Worm (Caenorhabditis elegans) whole organism, young adult: ENCODE data around the gene mel-28.

ENCODE experiments used
- B0035.1 ChIP-seq: sonication (generic microtip); optimal IDR thresholded peaks from 2 replicates; lab custom pipeline; 2016; ENCODE audit warnings: missing genetic modification characterization, mild to moderate bottlenecking, missing compliant biosample characterization, missing genotype, missing genetic modification reagents
- D2030.7 ChIP-seq: fragments of 200-800 bp; sonication (Bioruptor generic); IDR thresholded peaks from 2 replicates; pipeline ENCODE4 v1.3.6; 2022; ENCODE audit warnings: missing genetic modification reagents, missing genetic modification characterization, missing compliant biosample characterization
- F37B4.10 ChIP-seq: fragments of 200-800 bp; sonication (Bioruptor generic); IDR thresholded peaks from 2 replicates; pipeline ENCODE4 v1.3.6; 2022; ENCODE audit warnings: missing genetic modification characterization, missing compliant biosample characterization
- K12H6.12 ChIP-seq: fragments of 200-800 bp; sonication (Bioruptor generic); optimal IDR thresholded peaks from 2 replicates; lab custom pipeline; 2018; ENCODE audit warnings: mild to moderate bottlenecking, missing genetic modification characterization, missing compliant biosample characterization
- Y53F4B.3 ChIP-seq: fragments of 200-800 bp; sonication (Bioruptor generic); IDR thresholded peaks from 2 replicates; pipeline ENCODE4 v1.3.6; 2022; ENCODE audit warnings: missing genetic modification reagents, missing genetic modification characterization, missing compliant biosample characterization
- Y95B8A.8 ChIP-seq: fragments of 200-800 bp; sonication (Bioruptor generic); IDR thresholded peaks from 2 replicates; pipeline ENCODE4 v1.3.6; 2022; ENCODE audit warnings: missing genetic modification reagents, missing genetic modification characterization, missing compliant biosample characterization
- akir-1 ChIP-seq: fragments of 200-800 bp; sonication (Bioruptor generic); optimal IDR thresholded peaks from 2 replicates; lab custom pipeline; 2018; ENCODE audit warnings: mild to moderate bottlenecking, missing genetic modification characterization, moderate library complexity, missing compliant biosample characterization
- athp-1 ChIP-seq: sonication (generic microtip); optimal IDR thresholded peaks from 2 replicates; lab custom pipeline; 2017; ENCODE audit warnings: mild to moderate bottlenecking, missing genetic modification characterization, missing compliant biosample characterization
- attf-5 ChIP-seq: fragments of 200-800 bp; sonication (Bioruptor generic); optimal IDR thresholded peaks from 2 replicates; lab custom pipeline; 2018; ENCODE audit warnings: mild to moderate bottlenecking, missing genetic modification characterization, missing compliant biosample characterization
- cebp-1 ChIP-seq, 2 experiments: fragments of 200-800 bp in 1 of 2; sonication (Bioruptor generic) in 1 of 2; sonication (generic microtip) in 1 of 2; IDR thresholded peaks in 1 of 2; optimal IDR thresholded peaks in 1 of 2; 2 replicates each; pipeline versions ENCODE4 v1.3.6 to Lab custom; 2017 to 2022; ENCODE audit warnings: missing compliant biosample characterization in 2 of 2, missing genetic modification characterization in 2 of 2, mild to moderate bottlenecking in 1 of 2, missing genetic modification reagents in 1 of 2, moderate library complexity in 1 of 2
- ceh-58 ChIP-seq: fragments of 200-800 bp; sonication (Bioruptor generic); IDR thresholded peaks from 2 replicates; pipeline ENCODE4 v1.3.6; 2022; ENCODE audit warnings: missing genetic modification characterization, missing compliant biosample characterization
- ceh-91 ChIP-seq: fragments of 200-800 bp; sonication (Bioruptor generic); IDR thresholded peaks from 2 replicates; pipeline ENCODE4 v1.3.6; 2022; ENCODE audit warnings: missing genetic modification reagents, missing genetic modification characterization, missing compliant biosample characterization
- efl-1 ChIP-seq: fragments of 150-350 bp; optimal IDR thresholded peaks from 2 replicates; lab custom pipeline; 2014; ENCODE audit warnings: missing biosample characterization, missing genetic modification reagents, missing genetic modification characterization
- egl-44 ChIP-seq: fragments of 200-800 bp; sonication (Bioruptor generic); IDR thresholded peaks from 2 replicates; pipeline ENCODE4 v1.3.6; 2022; ENCODE audit warnings: missing genetic modification reagents, missing genetic modification characterization, missing compliant biosample characterization
- ekl-4 ChIP-seq: fragments of 200-800 bp; sonication (Bioruptor generic); IDR thresholded peaks from 2 replicates; pipeline ENCODE4 v1.3.6; 2022; ENCODE audit warnings: missing genetic modification reagents, missing genetic modification characterization, missing compliant biosample characterization
- ets-4 ChIP-seq: fragments of 200-800 bp; sonication (Bioruptor generic); optimal IDR thresholded peaks from 2 replicates; lab custom pipeline; 2018; ENCODE audit warnings: mild to moderate bottlenecking, missing genetic modification characterization, missing compliant biosample characterization
- hmg-20 ChIP-seq: fragments of 200-800 bp; sonication (Bioruptor generic); IDR thresholded peaks from 2 replicates; pipeline ENCODE4 v1.3.6; 2022; ENCODE audit warnings: missing genetic modification reagents, missing genetic modification characterization, missing compliant biosample characterization
- hsf-1 ChIP-seq: fragments of 200-800 bp; sonication (Bioruptor generic); IDR thresholded peaks from 2 replicates; pipeline ENCODE4 v1.3.6; 2022; ENCODE audit warnings: missing genetic modification reagents, missing genetic modification characterization, missing compliant biosample characterization
- lag-1 ChIP-seq: fragments of 200-800 bp; sonication (Bioruptor generic); IDR thresholded peaks from 2 replicates; pipeline ENCODE4 v1.3.6; 2022; ENCODE audit warnings: missing genetic modification reagents, missing genetic modification characterization, missing compliant biosample characterization
- let-607 ChIP-seq, 2 experiments: fragments of 200-800 bp in 1 of 2; sonication (Bioruptor generic) in 1 of 2; sonication (generic microtip) in 1 of 2; optimal IDR thresholded peaks; 2 replicates each; lab custom pipeline; 2016 to 2018; ENCODE audit warnings: mild to moderate bottlenecking in 2 of 2, missing compliant biosample characterization in 2 of 2, missing genetic modification characterization in 2 of 2, moderate library complexity in 2 of 2, missing genotype in 1 of 2
- lin-35 ChIP-seq, 3 experiments: fragments of 150-350 bp in 2 of 3; sonication (generic microtip) in 1 of 3; optimal IDR thresholded peaks; 2 replicates each; lab custom pipeline; 2014 to 2018; ENCODE audit warnings: missing biosample characterization in 3 of 3, missing genetic modification characterization in 3 of 3, missing genetic modification reagents in 3 of 3
- lir-1 ChIP-seq: fragments of 200-800 bp; sonication (Bioruptor generic); conservative IDR thresholded peaks from 2 replicates; pipeline ENCODE4 v1.3.6; 2022; ENCODE audit warnings: missing genetic modification reagents, missing genetic modification characterization, missing compliant biosample characterization
- madf-10 ChIP-seq: sonication (generic microtip); optimal IDR thresholded peaks from 2 replicates; lab custom pipeline; 2016; ENCODE audit warnings: mild to moderate bottlenecking, missing genetic modification characterization, missing compliant biosample characterization
- madf-3 ChIP-seq: fragments of 200-800 bp; sonication (Bioruptor generic); IDR thresholded peaks from 2 replicates; pipeline ENCODE4 v1.3.6; 2022; ENCODE audit warnings: missing genetic modification reagents, missing genetic modification characterization, missing compliant biosample characterization
- madf-6 ChIP-seq: fragments of 200-800 bp; sonication (Bioruptor generic); IDR thresholded peaks from 2 replicates; pipeline ENCODE4 v1.3.6; 2022; ENCODE audit warnings: missing genetic modification reagents, missing genetic modification characterization, missing compliant biosample characterization
- pbrm-1 ChIP-seq: fragments of 200-800 bp; sonication (Bioruptor generic); IDR thresholded peaks from 2 replicates; pipeline ENCODE4 v1.3.6; 2022; ENCODE audit warnings: missing genetic modification reagents, missing genetic modification characterization, missing compliant biosample characterization
- rec-8 ChIP-seq, 2 experiments: sonication (generic microtip); optimal IDR thresholded peaks; 2 replicates each; lab custom pipeline; 2016; ENCODE audit warnings: mild to moderate bottlenecking in 2 of 2, missing genetic modification characterization in 2 of 2, missing genetic modification reagents in 2 of 2, missing genotype in 2 of 2, missing biosample characterization in 1 of 2, missing compliant biosample characterization in 1 of 2, moderate library complexity in 1 of 2
- snpc-3.4 ChIP-seq: sonication (generic microtip); optimal IDR thresholded peaks from 2 replicates; lab custom pipeline; 2017; ENCODE audit warnings: missing genetic modification characterization, mild to moderate bottlenecking, missing compliant biosample characterization, antibody characterized with exemption, moderate library complexity, missing genotype, missing genetic modification reagents
- snpc-4 ChIP-seq, 5 experiments: fragments of 150-350 bp in 1 of 5; sonication (generic microtip) in 4 of 5; optimal IDR thresholded peaks; 2 replicates each; lab custom pipeline; 2014 to 2018; ENCODE audit warnings: missing genetic modification characterization in 5 of 5, missing biosample characterization in 3 of 5, antibody characterized with exemption in 2 of 5, mild to moderate bottlenecking in 2 of 5, missing compliant biosample characterization in 2 of 5, missing genotype in 2 of 5, moderate library complexity in 2 of 5, missing genetic modification reagents in 1 of 5
- sptf-2 ChIP-seq: fragments of 200-800 bp; sonication (Bioruptor generic); optimal IDR thresholded peaks from 2 replicates; lab custom pipeline; 2018; ENCODE audit warnings: mild to moderate bottlenecking, missing genetic modification characterization, missing compliant biosample characterization
- tlf-1 ChIP-seq: fragments of 200-800 bp; sonication (Bioruptor generic); optimal IDR thresholded peaks from 2 replicates; lab custom pipeline; 2018; ENCODE audit warnings: mild to moderate bottlenecking, missing genetic modification characterization, missing compliant biosample characterization
- zim-3 ChIP-seq: sonication (generic microtip); optimal IDR thresholded peaks from 2 replicates; lab custom pipeline; 2017; ENCODE audit warnings: mild to moderate bottlenecking, missing genetic modification characterization, moderate library complexity, missing compliant biosample characterization

The mel-28 gene

ce11 chrIII:4806345-4806744, 20.5 kb downstream of the mel-28 start (continued):
- TF ChIP-seq madf-10 (tag; lab: Kevin White, UChicago) (no peak), efl-1 (GFP tag; lab: Kevin White, UChicago) (no peak), ekl-4 (GFP tag; lab: Robert Waterston, UW) (no peak)

- 0 out of 2 replicates have a peak, but pooled peaks have one; percentile 42 for TF ChIP-seq madf-3
- TF ChIP-seq B0035.1 (tag; lab: Kevin White, UChicago): no peak
- peak; percentile 26 for TF ChIP-seq snpc-3.4 (tag; lab: Kevin White, UChicago)
- TF ChIP-seq K12H6.12 (tag; lab: Kevin White, UChicago): no peak
- TF ChIP-seq cebp-1 (GFP tag; IDR thresholded peaks at IDR 0.05; lab: Robert Waterston, UW): no peak
- TF ChIP-seq cebp-1 (tag; optimal IDR thresholded peaks at IDR 0.05; lab: Kevin White, UChicago): no peak
- TF ChIP-seq hsf-1 (GFP tag; lab: Robert Waterston, UW): peak; percentile 18; the same call in 1 of the 2 replicates
- TF ChIP-seq snpc-4 (GFP tag; optimal IDR thresholded peaks at IDR 0.05; lab: Kevin White, UChicago): no peak
- no peak for TF ChIP-seq snpc-4 (tag; optimal IDR thresholded peaks at IDR 0.05; lab: Kevin White, UChicago)
- TF ChIP-seq lir-1 (GFP tag; lab: Robert Waterston, UW): no peak
- TF ChIP-seq ceh-58 (GFP tag; lab: Robert Waterston, UW): no peak
- peak; percentile 28 for TF ChIP-seq attf-5 (GFP tag; lab: Kevin White, UChicago)
- TF ChIP-seq lag-1 (GFP tag; lab: Robert Waterston, UW): no peak
- no peak for TF ChIP-seq D2030.7 (GFP tag; lab: Robert Waterston, UW)
- TF ChIP-seq ekl-4 (GFP tag; lab: Robert Waterston, UW): peak; percentile 31; the same call in 1 of the 2 replicates
- TF ChIP-seq Y95B8A.8 (GFP tag; lab: Robert Waterston, UW): no peak
- no peak for TF ChIP-seq sptf-2 (GFP tag; lab: Kevin White, UChicago)
- peak; percentile 47; the same call in 1 of the 2 replicates for TF ChIP-seq madf-6
- TF ChIP-seq, all 124 proteins: peak for 6
Observed at ce11 chrIII:4808089-4808488, 22.2 kb downstream of the mel-28 start.

DNA sequence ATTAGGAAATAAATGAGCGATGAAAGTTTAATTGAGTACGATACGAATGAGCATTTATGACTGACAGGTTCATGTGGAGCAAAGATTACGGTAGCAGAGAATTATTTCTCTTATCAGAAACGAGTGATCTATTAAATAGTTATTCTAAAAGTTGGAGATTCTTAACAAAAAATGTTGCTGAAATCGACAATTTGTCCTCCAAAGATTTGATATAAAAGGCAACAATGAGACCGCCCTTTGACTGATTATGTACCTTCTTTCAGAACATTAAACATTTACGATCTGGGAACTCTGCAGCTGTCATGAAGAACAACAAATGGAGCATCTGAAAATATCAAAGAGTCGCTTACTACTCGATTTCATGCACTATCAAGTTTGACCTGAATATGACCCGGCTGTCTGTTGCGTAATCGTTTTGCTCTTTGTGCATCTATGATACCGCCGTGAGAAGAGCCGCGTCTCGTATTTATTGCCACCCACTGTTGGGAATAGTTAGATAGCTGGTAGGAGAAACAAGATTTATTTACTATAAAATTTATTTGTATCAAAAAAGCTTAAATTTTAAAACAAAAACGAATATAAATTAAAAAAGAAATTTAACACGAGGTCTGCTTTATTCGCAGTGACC, 23.8 kb downstream of the mel-28 start, which contains the start of gene pal-1:
Gene pal-1 (minus strand): TSS at position 51 of the 628 bp plus-strand sequence.
- TF ChIP-seq lin-35 (GFP tag; optimal IDR thresholded peaks at IDR 0.05; lab: Kevin White, UChicago): no peak
- no peak for TF ChIP-seq athp-1 (tag; lab: Kevin White, UChicago)
- TF ChIP-seq cebp-1 (GFP tag; IDR thresholded peaks at IDR 0.05; lab: Robert Waterston, UW): no peak
- no peak for TF ChIP-seq cebp-1 (tag; optimal IDR thresholded peaks at IDR 0.05; lab: Kevin White, UChicago)
- TF ChIP-seq hmg-20 (GFP tag; lab: Robert Waterston, UW): no peak
- TF ChIP-seq pbrm-1 (GFP tag; lab: Robert Waterston, UW): no peak
- no peak for TF ChIP-seq ceh-91 (GFP tag; lab: Robert Waterston, UW)
- TF ChIP-seq attf-5 (GFP tag; lab: Kevin White, UChicago): no peak
- TF ChIP-seq zim-3 (tag; lab: Kevin White, UChicago): no peak
- TF ChIP-seq rec-8 (tag; optimal IDR thresholded peaks at IDR 0.05; lab: Kevin White, UChicago): no peak
- no peak for TF ChIP-seq Y53F4B.3
- no peak for TF ChIP-seq egl-44 (GFP tag; lab: Robert Waterston, UW)
- TF ChIP-seq let-607 (tag; optimal IDR thresholded peaks at IDR 0.05; lab: Kevin White, UChicago): no peak
- TF ChIP-seq F37B4.10 (GFP tag; lab: Robert Waterston, UW): no peak
- TF ChIP-seq ets-4: no peak
- TF ChIP-seq, all 124 proteins: peak for 0

ce11 chrIII:4811195-4811594, 25.3 kb downstream of the mel-28 start, which contains the start of gene C38D4.7:
C38D4.7 (minus strand) TSS chrIII:4811295.
- TF ChIP-seq akir-1 (GFP tag; lab: Kevin White, UChicago) (no peak), tlf-1 (GFP tag; lab: Kevin White, UChicago) (no peak)
- TF ChIP-seq, all 124 proteins: peak for 0
